Worm (Caenorhabditis elegans) whole organism, late embryonic: ENCODE data around the gene Y66D12A.13.

Experiments
- F13H6.1 ChIP-seq: sonication (generic microtip); optimal IDR thresholded peaks from 2 replicates; lab custom pipeline; 2016; ENCODE audit warnings: missing genetic modification characterization, missing compliant biosample characterization
- ahr-1 ChIP-seq: sonication (generic microtip); optimal IDR thresholded peaks from 2 replicates; lab custom pipeline; 2016; ENCODE audit warnings: missing genetic modification characterization, missing compliant biosample characterization
- ceh-14 ChIP-seq: sonication (generic microtip); optimal IDR thresholded peaks from 2 replicates; lab custom pipeline; 2016; ENCODE audit warnings: missing genotype, missing genetic modification characterization, missing compliant biosample characterization
- ceh-19 ChIP-seq: fragments of 200-800 bp; sonication (Bioruptor generic); optimal IDR thresholded peaks from 2 replicates; lab custom pipeline; 2018; ENCODE audit warnings: mild to moderate bottlenecking, missing genetic modification characterization, missing compliant biosample characterization
- ceh-34 ChIP-seq: sonication (generic microtip); optimal IDR thresholded peaks from 2 replicates; lab custom pipeline; 2016; ENCODE audit warnings: mild to moderate bottlenecking, missing genetic modification characterization, missing compliant biosample characterization
- ceh-9 ChIP-seq: sonication (generic microtip); optimal IDR thresholded peaks from 2 replicates; lab custom pipeline; 2016; ENCODE audit warnings: mild to moderate bottlenecking, missing genetic modification characterization, inconsistent platforms, missing compliant biosample characterization
- ets-4 ChIP-seq: sonication (generic microtip); optimal IDR thresholded peaks from 2 replicates; lab custom pipeline; 2016; ENCODE audit warnings: missing genetic modification characterization, missing compliant biosample characterization
- fkh-10 ChIP-seq: fragments of 150-350 bp; optimal IDR thresholded peaks from 2 replicates; lab custom pipeline; 2014; ENCODE audit warnings: missing biosample characterization, missing genetic modification reagents, missing genetic modification characterization
- fkh-6 ChIP-seq: sonication (generic microtip); optimal IDR thresholded peaks from 2 replicates; lab custom pipeline; 2016; ENCODE audit warnings: missing genetic modification characterization, missing compliant biosample characterization
- hlh-6 ChIP-seq: sonication (generic microtip); optimal IDR thresholded peaks from 2 replicates; lab custom pipeline; 2016; ENCODE audit warnings: missing genotype, missing genetic modification characterization, missing compliant biosample characterization
- hlh-8 ChIP-seq: sonication (generic microtip); optimal IDR thresholded peaks from 2 replicates; lab custom pipeline; 2016; ENCODE audit warnings: missing genotype, missing genetic modification characterization, missing compliant biosample characterization
- lim-6 ChIP-seq: sonication (generic microtip); optimal IDR thresholded peaks from 2 replicates; lab custom pipeline; 2016; ENCODE audit warnings: missing genetic modification characterization, missing compliant biosample characterization
- lin-11 ChIP-seq: fragments of 200-800 bp; sonication (Bioruptor generic); optimal IDR thresholded peaks from 2 replicates; lab custom pipeline; 2018; ENCODE audit warnings: mild to moderate bottlenecking, missing genetic modification characterization, missing compliant biosample characterization
- madf-2 ChIP-seq: sonication (generic microtip); optimal IDR thresholded peaks from 2 replicates; lab custom pipeline; 2017; ENCODE audit warnings: missing genetic modification characterization, missing compliant biosample characterization
- nfya-1 ChIP-seq: sonication (generic microtip); optimal IDR thresholded peaks from 2 replicates; lab custom pipeline; 2017; ENCODE audit warnings: missing genetic modification characterization, mild to moderate bottlenecking, missing compliant biosample characterization, antibody characterized with exemption, moderate library complexity
- nhr-11 ChIP-seq: fragments of 150-350 bp; optimal IDR thresholded peaks from 2 replicates; lab custom pipeline; 2014; ENCODE audit warnings: missing biosample characterization, missing genetic modification characterization
- odd-2 ChIP-seq: sonication (generic microtip); optimal IDR thresholded peaks from 2 replicates; lab custom pipeline; 2017; ENCODE audit warnings: antibody characterized with exemption, mild to moderate bottlenecking, missing genetic modification characterization, missing compliant biosample characterization
- pag-3 ChIP-seq: sonication (generic microtip); optimal IDR thresholded peaks from 2 replicates; lab custom pipeline; 2016; ENCODE audit warnings: missing compliant biosample characterization, missing genetic modification characterization, borderline replicate concordance
- pha-2 ChIP-seq: sonication (generic microtip); optimal IDR thresholded peaks from 2 replicates; lab custom pipeline; 2017; ENCODE audit warnings: mild to moderate bottlenecking, missing genetic modification characterization, missing compliant biosample characterization
- pha-4 ChIP-seq: fragments of 150-350 bp; optimal IDR thresholded peaks from 2 replicates; lab custom pipeline; 2018; ENCODE audit warnings: missing biosample characterization, missing genetic modification reagents, missing genetic modification characterization
- ref-2 ChIP-seq: sonication (generic microtip); optimal IDR thresholded peaks from 2 replicates; lab custom pipeline; 2016; ENCODE audit warnings: missing genetic modification characterization, missing compliant biosample characterization
- rnt-1 ChIP-seq: sonication (generic microtip); optimal IDR thresholded peaks from 2 replicates; lab custom pipeline; 2016; ENCODE audit warnings: missing genetic modification characterization, missing compliant biosample characterization
- sox-2 ChIP-seq: fragments of 200-800 bp; sonication (Bioruptor generic); IDR thresholded peaks from 2 replicates; pipeline ENCODE4 v1.3.6; 2022; ENCODE audit warnings: missing genetic modification reagents, missing genetic modification characterization, missing compliant biosample characterization
- tbx-2 ChIP-seq: sonication (generic microtip); optimal IDR thresholded peaks from 2 replicates; lab custom pipeline; 2016; ENCODE audit warnings: missing genetic modification characterization, missing compliant biosample characterization
- ttx-3 ChIP-seq: sonication (generic microtip); optimal IDR thresholded peaks from 2 replicates; lab custom pipeline; 2016; ENCODE audit warnings: missing genetic modification reagents, missing genetic modification characterization, missing compliant biosample characterization
- unc-3 ChIP-seq, 2 experiments: fragments of 200-800 bp in 1 of 2; sonication (Bioruptor generic) in 1 of 2; sonication (generic microtip) in 1 of 2; conservative IDR thresholded peaks in 1 of 2; optimal IDR thresholded peaks in 1 of 2; 2 replicates each; pipeline versions ENCODE4 v1.3.6 to Lab custom; 2016 to 2022; ENCODE audit warnings: missing compliant biosample characterization in 2 of 2, missing genetic modification characterization in 2 of 2, missing genetic modification reagents in 1 of 2
- unc-55 ChIP-seq: sonication (generic microtip); optimal IDR thresholded peaks from 2 replicates; lab custom pipeline; 2017; ENCODE audit warnings: missing biosample characterization, missing genetic modification reagents, missing genetic modification characterization
- zip-5 ChIP-seq: sonication (generic microtip); optimal IDR thresholded peaks from 2 replicates; lab custom pipeline; 2016; ENCODE audit warnings: missing genetic modification characterization, missing compliant biosample characterization
- ztf-16 ChIP-seq: sonication (generic microtip); optimal IDR thresholded peaks from 2 replicates; lab custom pipeline; 2017; ENCODE audit warnings: missing genetic modification characterization, missing compliant biosample characterization

The Y66D12A.13 gene

ce11 chrIII:11580428-11580885 lies 32.3 kb downstream of the Y66D12A.13 start, which contains the start of gene Y66D12A.7:
TSS of gene Y66D12A.7 (minus strand) at chrIII:11580478.
- no peak for TF ChIP-seq ceh-19 (GFP tag; lab: Kevin White, UChicago)
- TF ChIP-seq odd-2, result no peak
- no peak for TF ChIP-seq madf-2 (tag; lab: Kevin White, UChicago)
- TF ChIP-seq nhr-11 (tag; lab: Kevin White, UChicago), result no peak
- no peak for TF ChIP-seq F13H6.1
- TF ChIP-seq unc-3 (GFP tag; conservative IDR thresholded peaks at IDR 0.05; lab: Robert Waterston, UW), result no peak
- TF ChIP-seq unc-3 (tag; optimal IDR thresholded peaks at IDR 0.05; lab: Kevin White, UChicago), result no peak

- no peak for TF ChIP-seq ahr-1 (tag; lab: Kevin White, UChicago)
- TF ChIP-seq fkh-6, result no peak
- no peak for TF ChIP-seq ceh-14 (tag; lab: Kevin White, UChicago)
- TF ChIP-seq ceh-34, result no peak
- TF ChIP-seq ztf-16 (tag; lab: Kevin White, UChicago), result no peak
- no peak for TF ChIP-seq hlh-6 (tag; lab: Kevin White, UChicago)
- TF ChIP-seq pha-4 (tag; lab: Kevin White, UChicago), result no peak
- no peak for TF ChIP-seq sox-2 (GFP tag; lab: Robert Waterston, UW)
- TF ChIP-seq zip-5, result no peak
- TF ChIP-seq lin-11, result no peak
- TF ChIP-seq pag-3 (tag; lab: Kevin White, UChicago), result no peak
- no peak for TF ChIP-seq ttx-3 (tag; lab: Kevin White, UChicago)
- no peak for TF ChIP-seq unc-55 (GFP tag; lab: Kevin White, UChicago)
- no peak for TF ChIP-seq hlh-8 (tag; lab: Kevin White, UChicago)
- TF ChIP-seq, all 69 proteins: peak for 0
Observed at ce11 chrIII:11581372-11581771, 33.2 kb downstream of the Y66D12A.13 start, which contains the start of the genes Y66D12A.6 and ceh-92. TSS of gene Y66D12A.6 (minus strand) at chrIII:11581402. TSS of gene ceh-92 (plus strand) at chrIII:11581600.

ce11 chrIII:11582569-11582968 lies 34.4 kb downstream of the Y66D12A.13 start:
- peak; percentile 86 for TF ChIP-seq nfya-1 (tag; lab: Kevin White, UChicago)
- TF ChIP-seq ceh-9 (tag; lab: Kevin White, UChicago), result no peak
- TF ChIP-seq hlh-6 (tag; lab: Kevin White, UChicago), result no peak
- TF ChIP-seq rnt-1 (tag; lab: Kevin White, UChicago), result no peak
- no peak for TF ChIP-seq tbx-2 (tag; lab: Kevin White, UChicago)
- no peak for TF ChIP-seq pha-4 (tag; lab: Kevin White, UChicago)
- no peak for TF ChIP-seq lim-6

- TF ChIP-seq ttx-3 (tag; lab: Kevin White, UChicago), result no peak
- no peak for TF ChIP-seq unc-3 (GFP tag; conservative IDR thresholded peaks at IDR 0.05; lab: Robert Waterston, UW)
- no peak for TF ChIP-seq unc-3 (tag; optimal IDR thresholded peaks at IDR 0.05; lab: Kevin White, UChicago)
- TF ChIP-seq, all 69 proteins: peak for 0
Observed at ce11 chrIII:11588911-11589310, 40.7 kb downstream of the Y66D12A.13 start, which contains the start of gene Y66D12A.3. TSS of gene Y66D12A.3 (plus strand) at chrIII:11589211.

- TF ChIP-seq ceh-19 (GFP tag; lab: Kevin White, UChicago) (no peak), F13H6.1 (no peak), nhr-11 (tag; lab: Kevin White, UChicago) (no peak), unc-3 (GFP tag; conservative IDR thresholded peaks at IDR 0.05; lab: Robert Waterston, UW) (no peak), unc-3 (tag; optimal IDR thresholded peaks at IDR 0.05; lab: Kevin White, UChicago) (no peak), ets-4 (tag; lab: Kevin White, UChicago) (no peak), nfya-1 (tag; lab: Kevin White, UChicago) (peak; percentile 63), pha-2 (tag; lab: Kevin White, UChicago) (no peak), ztf-16 (tag; lab: Kevin White, UChicago) (no peak), ref-2 (no peak)
- TF ChIP-seq, all 69 proteins: peak for 1
Observed at ce11 chrIII:11589311-11589710, 41.1 kb downstream of the Y66D12A.13 start.

ce11 chrIII:11590255-11590654 lies 42.1 kb downstream of the Y66D12A.13 start:
- TF ChIP-seq fkh-10 (GFP tag; lab: Kevin White, UChicago), result no peak
- TF ChIP-seq, all 69 proteins: peak for 0
